Fruit fly (Drosophila melanogaster) whole organism, larva: ENCODE measurements around the gene eIF4H2.

Experiments
- noc ChIP-seq: fragments of 200-800 bp; sonication (Bioruptor generic); optimal IDR thresholded peaks from 3 replicates; lab custom pipeline; 2019; ENCODE audit warnings: missing biosample characterization, mild to moderate bottlenecking, missing genetic modification characterization, moderate library complexity

Gene eIF4H2

DNA sequence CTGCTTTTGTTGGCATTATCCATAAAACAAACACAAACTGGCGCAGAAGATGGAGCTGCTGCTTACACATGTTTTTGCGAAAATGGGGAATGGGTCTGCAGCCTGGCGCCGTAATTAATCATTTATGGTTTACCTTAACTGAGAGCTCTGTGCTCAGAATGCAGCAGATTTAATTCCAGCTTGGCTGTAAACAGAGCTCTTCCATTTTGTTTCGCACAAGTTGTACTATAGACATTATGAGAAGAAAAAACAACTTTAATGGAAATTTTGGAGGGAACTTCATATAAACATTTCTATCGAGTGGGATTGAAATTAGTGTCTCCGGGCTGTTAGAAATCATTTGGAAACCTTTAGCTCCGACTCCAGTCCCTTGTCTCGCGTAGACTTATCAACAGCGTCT, at the start of gene eIF4H2:
Gene eIF4H2 (plus strand): TSS at position 301 of the 400 bp plus-strand sequence.
- TF ChIP-seq noc (tag; lab: Kevin White, UChicago), result no peak

DNA sequence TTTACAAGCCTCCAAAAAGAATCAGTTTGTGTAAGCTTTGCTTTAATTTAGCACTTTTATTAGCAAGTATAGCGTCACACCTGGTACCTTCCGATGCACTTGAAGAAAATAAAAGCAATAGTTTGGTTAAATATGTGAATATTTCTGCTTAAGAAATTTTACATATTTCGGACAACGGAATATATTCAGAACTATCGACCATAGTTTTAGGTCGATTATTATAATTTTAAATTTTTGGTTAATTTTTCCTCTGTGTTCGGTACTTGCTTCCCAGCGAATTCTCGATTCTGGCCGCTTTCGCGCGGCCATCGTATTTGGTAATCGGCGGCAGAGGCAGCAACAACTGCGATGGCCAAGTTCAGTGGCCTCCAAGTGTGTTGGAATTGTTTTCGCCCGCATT, 36.2 kb upstream of the eIF4H2 start:
- no peak for TF ChIP-seq noc (tag; lab: Kevin White, UChicago)

dm6 chr3R:30690251-30690650, 35.6 kb upstream of the eIF4H2 start, which contains the start of gene Spn100A:
Gene Spn100A, plus strand, starts transcription at chr3R:30690642.
- no peak for TF ChIP-seq noc (tag; lab: Kevin White, UChicago)

DNA sequence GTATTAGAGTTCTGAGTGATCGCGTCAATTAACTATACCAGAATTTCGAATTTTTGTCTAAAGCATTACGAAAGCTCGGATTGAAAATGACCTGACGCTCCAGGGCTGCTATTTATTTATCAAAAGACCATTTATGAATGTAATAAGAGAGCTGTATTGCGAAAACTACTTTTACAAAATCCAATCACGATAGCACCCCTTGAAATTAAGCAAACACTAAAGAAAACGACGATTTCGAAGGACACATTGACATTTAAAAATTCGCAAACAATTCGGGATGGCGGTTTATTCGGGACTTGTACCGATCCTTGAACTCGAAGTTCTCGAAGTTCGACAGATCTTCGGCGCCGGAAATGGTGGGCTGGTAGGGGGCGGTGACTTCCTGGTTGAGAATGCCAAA, 30.5 kb upstream of the eIF4H2 start, which contains the start of gene CG12069:
Gene CG12069 (minus strand): TSS at position 101 of the 400 bp plus-strand sequence.
- TF ChIP-seq noc (tag; lab: Kevin White, UChicago), result no peak

- no peak for TF ChIP-seq noc (tag; lab: Kevin White, UChicago)
Measured at dm6 chr3R:30697038-30697437, 28.8 kb upstream of the eIF4H2 start, which contains the start of gene Pka-C2. Gene Pka-C2, minus strand, starts transcription at chr3R:30697138.

- no peak for TF ChIP-seq noc (tag; lab: Kevin White, UChicago)
Measured at dm6 chr3R:30699165-30699564, 26.7 kb upstream of the eIF4H2 start.

- TF ChIP-seq noc (tag; lab: Kevin White, UChicago), result no peak
Measured at dm6 chr3R:30706021-30706420, 19.9 kb upstream of the eIF4H2 start, which contains the start of gene CG31010. Gene CG31010, minus strand, starts transcription at chr3R:30706121.

- no peak for TF ChIP-seq noc (tag; lab: Kevin White, UChicago)
Measured at dm6 chr3R:30709270-30709669, 16.6 kb upstream of the eIF4H2 start.

- TF ChIP-seq noc (tag; lab: Kevin White, UChicago), result no peak
Measured at dm6 chr3R:30710442-30710841, 15.4 kb upstream of the eIF4H2 start.

dm6 chr3R:30714395-30714794, 11.5 kb upstream of the eIF4H2 start:
- TF ChIP-seq noc (tag; lab: Kevin White, UChicago), result no peak

- no peak for TF ChIP-seq noc (tag; lab: Kevin White, UChicago)
Measured at dm6 chr3R:30718442-30718841, 7.4 kb upstream of the eIF4H2 start.

dm6 chr3R:30721215-30721862, 4.5 kb upstream of the eIF4H2 start:
- TF ChIP-seq noc (tag; lab: Kevin White, UChicago), result no peak

DNA sequence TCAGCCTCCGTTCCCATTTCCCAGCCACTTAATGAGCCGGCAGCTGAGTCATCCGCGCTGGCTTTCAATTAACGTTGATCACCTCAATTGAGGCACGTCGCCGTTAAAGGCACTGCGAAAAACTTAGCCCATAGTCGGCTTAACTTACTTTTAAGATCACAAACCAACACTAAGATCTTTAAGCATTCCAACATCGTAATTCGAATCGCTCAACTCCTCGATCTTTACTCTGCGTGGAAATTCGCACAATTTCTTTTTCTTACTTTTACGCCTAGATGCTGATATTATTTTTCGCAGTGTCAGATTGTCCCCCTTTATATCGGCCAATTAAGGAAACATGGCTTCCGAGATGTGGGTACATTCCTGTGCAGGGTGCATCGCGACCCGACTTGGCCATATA, 3.5 kb upstream of the eIF4H2 start:
- TF ChIP-seq noc (tag; lab: Kevin White, UChicago), result no peak

DNA sequence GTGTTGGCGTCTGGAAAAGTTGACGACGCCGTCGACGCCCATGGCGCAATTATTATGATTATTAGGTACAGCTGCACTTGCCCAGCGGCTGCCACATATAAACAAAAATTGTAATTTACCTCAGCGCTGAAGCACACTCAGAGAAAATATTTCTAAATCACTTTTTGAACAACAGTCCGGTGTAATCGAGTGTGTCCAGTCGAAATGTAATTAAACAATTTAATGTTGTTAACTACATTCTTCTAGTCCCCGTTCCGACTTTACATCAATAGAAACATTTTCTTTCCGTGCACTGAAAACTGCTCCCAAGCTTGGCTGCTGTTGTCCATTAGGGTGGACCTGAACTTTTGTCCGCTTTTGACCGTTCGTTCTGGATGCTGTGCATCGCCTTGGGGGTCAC, 3.1 kb downstream of the eIF4H2 start:
- no peak for TF ChIP-seq noc (tag; lab: Kevin White, UChicago)

- TF ChIP-seq noc (tag; lab: Kevin White, UChicago), result no peak
Measured at dm6 chr3R:30731065-30731464, 5.2 kb downstream of the eIF4H2 start, which contains the start of gene CG11313. Gene CG11313, minus strand, starts transcription at chr3R:30731165.

DNA sequence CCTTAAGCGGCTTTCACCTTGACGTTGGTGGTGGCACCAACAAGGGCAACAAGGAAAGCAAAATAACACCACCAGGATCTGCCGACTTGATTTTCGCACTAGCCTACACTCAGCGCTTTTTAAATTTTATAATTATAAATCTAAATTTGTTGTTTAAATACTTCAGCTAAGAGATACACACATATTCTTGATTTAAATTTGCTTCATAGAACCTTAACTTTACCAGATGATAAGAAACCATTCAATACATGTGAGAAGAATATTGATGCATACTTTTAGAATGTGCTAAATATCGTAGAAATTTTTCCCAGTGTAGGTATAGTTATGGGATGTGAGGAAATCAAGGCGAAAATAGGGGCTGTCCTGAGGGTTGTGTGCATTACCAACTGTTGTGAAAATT, 7.2 kb downstream of the eIF4H2 start:
- no peak for TF ChIP-seq noc (tag; lab: Kevin White, UChicago)

dm6 chr3R:30734576-30734975, 8.7 kb downstream of the eIF4H2 start:
- TF ChIP-seq noc (tag; lab: Kevin White, UChicago), result no peak
